Worm (Caenorhabditis elegans): ENCODE measurements around the gene pitr-5.

Gene pitr-5

ce11 chrV:7156079-7156478, 28.6 kb upstream of the pitr-5 start, which contains the start of gene F10D2.10:
Gene F10D2.10, minus strand, starts transcription at chrV:7156179.
- TF ChIP-seq ref-2 (tag; optimal IDR thresholded peaks at IDR 0.05) (no peak), eyg-1 (tag; optimal IDR thresholded peaks at IDR 0.05) (no peak), lin-11 (tag; optimal IDR thresholded peaks at IDR 0.05) (no peak), che-1 (tag; optimal IDR thresholded peaks at IDR 0.05) (no peak), elt-2 (tag; optimal IDR thresholded peaks at IDR 0.05) (no peak), zip-5 (tag; optimal IDR thresholded peaks at IDR 0.05) (no peak), tbx-7 (tag; optimal IDR thresholded peaks at IDR 0.05) (no peak), gmeb-2 (tag; optimal IDR thresholded peaks at IDR 0.05) (no peak), C08G9.2 (tag; optimal IDR thresholded peaks at IDR 0.05) (no peak), pros-1 (tag; optimal IDR thresholded peaks at IDR 0.05) (no peak), hlh-6 (tag; optimal IDR thresholded peaks at IDR 0.05) (no peak), ceh-18 (tag; optimal IDR thresholded peaks at IDR 0.05) (no peak), ceh-14 (tag; optimal IDR thresholded peaks at IDR 0.05) (no peak), tbx-2 (tag; optimal IDR thresholded peaks at IDR 0.05) (no peak)

- TF ChIP-seq pqm-1 (tag; optimal IDR thresholded peaks at IDR 0.05) (no peak), unc-42 (tag; optimal IDR thresholded peaks at IDR 0.05) (no peak), zip-5 (tag; optimal IDR thresholded peaks at IDR 0.05) (no peak), che-1 (tag; optimal IDR thresholded peaks at IDR 0.05) (no peak), odd-2 (tag; optimal IDR thresholded peaks at IDR 0.05) (no peak), elt-2 (tag; optimal IDR thresholded peaks at IDR 0.05) (no peak), tbx-7 (tag; optimal IDR thresholded peaks at IDR 0.05) (no peak)
These were observed 27.6 kb upstream of the pitr-5 start, which contains the start of gene ugt-39 for ce11 chrV:7157089-7157488. Gene ugt-39, plus strand, starts transcription at chrV:7157142.

- TF ChIP-seq pax-1 (tag; optimal IDR thresholded peaks at IDR 0.05) (no peak), nfya-1 (tag; optimal IDR thresholded peaks at IDR 0.05) (no peak), sdc-2 (tag; optimal IDR thresholded peaks at IDR 0.05) (no peak), odd-2 (tag; optimal IDR thresholded peaks at IDR 0.05) (no peak), unc-55 (GFP tag; optimal IDR thresholded peaks at IDR 0.05) (no peak), zip-5 (tag; optimal IDR thresholded peaks at IDR 0.05) (no peak), nhr-232 (tag; optimal IDR thresholded peaks at IDR 0.05) (no peak), pha-2 (tag; optimal IDR thresholded peaks at IDR 0.05) (no peak), ceh-14 (tag; optimal IDR thresholded peaks at IDR 0.05) (no peak)
These were observed 25.3 kb upstream of the pitr-5 start, which contains the start of gene str-204 for ce11 chrV:7159391-7159790. Gene str-204, plus strand, starts transcription at chrV:7159691.

- TF ChIP-seq nhr-232 (tag; optimal IDR thresholded peaks at IDR 0.05): no peak
- TF ChIP-seq tbx-7 (tag; optimal IDR thresholded peaks at IDR 0.05): no peak
- no peak for TF ChIP-seq ahr-1 (tag; optimal IDR thresholded peaks at IDR 0.05)
- no peak for TF ChIP-seq nfya-1 (tag; optimal IDR thresholded peaks at IDR 0.05)
- no peak for TF ChIP-seq pha-4 (tag; optimal IDR thresholded peaks at IDR 0.05)
- no peak for TF ChIP-seq hlh-13 (GFP tag; optimal IDR thresholded peaks at IDR 0.05)
- no peak for TF ChIP-seq ets-4 (tag; optimal IDR thresholded peaks at IDR 0.05)
- no peak for TF ChIP-seq rnt-1 (tag; optimal IDR thresholded peaks at IDR 0.05)
- no peak for TF ChIP-seq pha-2 (tag; optimal IDR thresholded peaks at IDR 0.05)
- no peak for TF ChIP-seq syd-9 (tag; optimal IDR thresholded peaks at IDR 0.05)
These were observed 21.1 kb upstream of the pitr-5 start, which contains the start of gene ugt-41 for ce11 chrV:7163477-7164114. Gene ugt-41, minus strand, starts transcription at chrV:7163595.

ce11 chrV:7164210-7164609, 20.4 kb upstream of the pitr-5 start, which contains the start of gene srh-83:
Gene srh-83, plus strand, starts transcription at chrV:7164510.
- TF ChIP-seq lin-11 (tag; optimal IDR thresholded peaks at IDR 0.05) (no peak), ahr-1 (tag; optimal IDR thresholded peaks at IDR 0.05) (no peak), T23F11.4 (GFP tag; optimal IDR thresholded peaks at IDR 0.05) (no peak), unc-86 (tag; optimal IDR thresholded peaks at IDR 0.05) (no peak)

- TF ChIP-seq ahr-1 (tag; optimal IDR thresholded peaks at IDR 0.05): no peak
- TF ChIP-seq ceh-6 (GFP tag; optimal IDR thresholded peaks at IDR 0.05): no peak
- no peak for TF ChIP-seq unc-55 (GFP tag; optimal IDR thresholded peaks at IDR 0.05)
These were observed 17.9 kb upstream of the pitr-5 start, which contains the start of gene ugt-36 for ce11 chrV:7166709-7167108. Gene ugt-36, plus strand, starts transcription at chrV:7167009.
